Fruit fly (Drosophila melanogaster) whole organism, prepupa: ENCODE results near the gene Snx3.

Source experiments
- CG16779 ChIP-seq: fragments of 200-800 bp; sonication (Bioruptor generic); optimal IDR thresholded peaks from 3 replicates; lab custom pipeline; 2017; ENCODE audit warnings: missing biosample characterization, mild to moderate bottlenecking, missing genetic modification characterization
- CG6276 ChIP-seq: fragments of 200-800 bp; sonication (Bioruptor generic); optimal IDR thresholded peaks from 2 replicates; lab custom pipeline; 2017; ENCODE audit warnings: missing biosample characterization, mild to moderate bottlenecking, missing genetic modification characterization
- Hr39 ChIP-seq: fragments of 200-800 bp; sonication (Bioruptor generic); optimal IDR thresholded peaks from 2 replicates; lab custom pipeline; 2016; ENCODE audit warnings: missing biosample characterization, missing genetic modification characterization
- Lpt ChIP-seq: fragments of 200-800 bp; sonication (Bioruptor generic); optimal IDR thresholded peaks from 3 replicates; lab custom pipeline; 2016; ENCODE audit warnings: missing biosample characterization, missing genetic modification characterization
- OdsH ChIP-seq: fragments of 200-800 bp; sonication (Bioruptor generic); optimal IDR thresholded peaks from 3 replicates; lab custom pipeline; 2016; ENCODE audit warnings: missing biosample characterization, missing genetic modification characterization
- Sox102F ChIP-seq: fragments of 200-800 bp; sonication (Bioruptor generic); optimal IDR thresholded peaks from 2 replicates; lab custom pipeline; 2016; ENCODE audit warnings: missing biosample characterization, mild to moderate bottlenecking, missing genetic modification characterization
- Sox14 ChIP-seq: fragments of 200-800 bp; sonication (Bioruptor generic); optimal IDR thresholded peaks from 3 replicates; lab custom pipeline; 2016; ENCODE audit warnings: missing biosample characterization, missing genetic modification characterization
- acj6 ChIP-seq: fragments of 200-800 bp; sonication (Bioruptor generic); optimal IDR thresholded peaks from 3 replicates; lab custom pipeline; 2016; ENCODE audit warnings: missing biosample characterization, missing genetic modification characterization
- dsx ChIP-seq: fragments of 200-800 bp; optimal IDR thresholded peaks from 3 replicates; lab custom pipeline; 2019; ENCODE audit warnings: missing biosample characterization, mild to moderate bottlenecking, missing genetic modification characterization, moderate library complexity; ENCODE audit not compliant: poor library complexity, severe bottlenecking
- lz ChIP-seq: fragments of 200-800 bp; sonication (Bioruptor generic); optimal IDR thresholded peaks from 3 replicates; lab custom pipeline; 2016; ENCODE audit warnings: missing biosample characterization, missing genetic modification characterization
- topi ChIP-seq: fragments of 200-800 bp; sonication (Bioruptor generic); optimal IDR thresholded peaks from 3 replicates; lab custom pipeline; 2016; ENCODE audit warnings: missing biosample characterization, missing genetic modification characterization

DNA sequence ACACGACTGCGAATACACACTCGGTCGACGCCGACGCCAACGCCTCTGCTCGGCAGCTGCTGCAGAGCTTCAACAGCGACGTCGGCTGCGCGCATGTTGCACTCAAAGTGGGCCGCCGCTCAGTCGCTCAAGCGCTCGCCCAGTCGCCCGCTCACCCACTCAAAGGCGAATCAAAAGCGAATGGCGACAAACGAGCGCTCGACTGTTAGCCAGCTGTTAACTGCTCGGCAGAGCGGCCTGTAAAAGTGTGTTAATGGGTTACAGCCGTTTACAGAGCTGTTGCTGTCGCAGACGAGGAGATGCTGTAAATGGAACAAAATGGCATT is 32.0 kb upstream of the Snx3 start:
- TF ChIP-seq acj6 (no peak), Sox102F (no peak), Sox14 (GFP tag; lab: Kevin White, UChicago) (no peak), topi (no peak), dsx (GFP tag; lab: Kevin White, UChicago) (no peak), Hr39 (no peak), Lpt (GFP tag; lab: Kevin White, UChicago) (no peak), CG6276 (GFP tag; lab: Kevin White, UChicago) (no peak), CG16779 (tag; lab: Kevin White, UChicago) (no peak), lz (no peak), OdsH (GFP tag; lab: Kevin White, UChicago) (no peak)
